Fruit fly (Drosophila melanogaster): ENCODE measurements around the gene CG5885.

Gene CG5885

dm6 chr2L:9908468-9908967, 9.6 kb downstream of the CG5885 start, which contains the start of gene CG13124 (continued):
- TF ChIP-seq CG17186 (GFP tag; optimal IDR thresholded peaks at IDR 0.05), result no peak
- peak; percentile 0 for TF ChIP-seq HmgZ (tag; optimal IDR thresholded peaks at IDR 0.05)
- no peak for TF ChIP-seq gcm2 (GFP tag; optimal IDR thresholded peaks at IDR 0.05)
- TF ChIP-seq Drgx (GFP tag; IDR thresholded peaks at IDR 0.05), result peak; percentile 57
- peak; percentile 59 for TF ChIP-seq Atf6 (GFP tag; IDR thresholded peaks at IDR 0.05)
- TF ChIP-seq CG13775 (GFP tag; optimal IDR thresholded peaks at IDR 0.05), result no peak
- TF ChIP-seq p53 (GFP tag; optimal IDR thresholded peaks at IDR 0.05), result no peak
- no peak for TF ChIP-seq chif (GFP tag; optimal IDR thresholded peaks at IDR 0.05)
- TF ChIP-seq CG2678 (tag; optimal IDR thresholded peaks at IDR 0.05), result peak; percentile 43
- TF ChIP-seq Bgb (GFP tag; IDR thresholded peaks at IDR 0.05; ENCODE audit: partially characterized antibody), result 0 out of 2 replicates have a peak, but pooled peaks have one; percentile 16
- no peak for TF ChIP-seq Usf (GFP tag; optimal IDR thresholded peaks at IDR 0.05)
- no peak for TF ChIP-seq ranshi (GFP tag; IDR thresholded peaks at IDR 0.05)
- peak in 1 of 2 experiments; percentile 60 for TF ChIP-seq Pdp1 (GFP tag; optimal IDR thresholded peaks at IDR 0.05)
- TF ChIP-seq CG31441 (GFP tag; IDR thresholded peaks at IDR 0.05), result no peak
- TF ChIP-seq CG8924 (tag; optimal IDR thresholded peaks at IDR 0.05), result peak; percentile 17
- no peak for TF ChIP-seq Poxn (GFP tag; IDR thresholded peaks at IDR 0.05)
- TF ChIP-seq CG7745 (tag; optimal IDR thresholded peaks at IDR 0.05), result no peak
- no peak for TF ChIP-seq sna (GFP tag; IDR thresholded peaks at IDR 0.05; ENCODE audit: partially characterized antibody)
- TF ChIP-seq peb (GFP tag; IDR thresholded peaks at IDR 0.05), result no peak
- TF ChIP-seq CG42726 (GFP tag; IDR thresholded peaks at IDR 0.05; ENCODE audit: partially characterized antibody), result no peak
- peak; percentile 22 for TF ChIP-seq CG3995 (GFP tag; optimal IDR thresholded peaks at IDR 0.05)
- TF ChIP-seq Sin3A (optimal IDR thresholded peaks at IDR 0.05), result no peak
- TF ChIP-seq CG17385 (GFP tag; optimal IDR thresholded peaks at IDR 0.05), result peak; percentile 58
- TF ChIP-seq Xrp1 (GFP tag; IDR thresholded peaks at IDR 0.05), result peak; percentile 38; the same call in 1 of the 2 replicates
- TF ChIP-seq CG15073 (GFP tag; optimal IDR thresholded peaks at IDR 0.05), result no peak
- TF ChIP-seq sc (optimal IDR thresholded peaks at IDR 0.05), result no peak
- no peak for TF ChIP-seq sc (GFP tag; optimal IDR thresholded peaks at IDR 0.05)
- no peak for TF ChIP-seq odd (GFP tag; optimal IDR thresholded peaks at IDR 0.05)
- no peak for TF ChIP-seq CG17361 (GFP tag; IDR thresholded peaks at IDR 0.05)
- no peak for TF ChIP-seq BEAF-32 (GFP tag; optimal IDR thresholded peaks at IDR 0.05)
- no peak for TF ChIP-seq fu2 (GFP tag; optimal IDR thresholded peaks at IDR 0.05)
- TF ChIP-seq bowl (GFP tag; IDR thresholded peaks at IDR 0.05), result no peak
- TF ChIP-seq gro (GFP tag; optimal IDR thresholded peaks at IDR 0.05), result no peak
- TF ChIP-seq CG14965 (GFP tag; optimal IDR thresholded peaks at IDR 0.05; ENCODE audit: borderline replicate concordance), result no peak
- TF ChIP-seq CG5245 (GFP tag; optimal IDR thresholded peaks at IDR 0.05), result no peak
- TF ChIP-seq Vsx1 (GFP tag; optimal IDR thresholded peaks at IDR 0.05), result no peak
- no peak for TF ChIP-seq Elba2 (GFP tag; optimal IDR thresholded peaks at IDR 0.05)
- peak; percentile 54 for TF ChIP-seq CG6765 (GFP tag; optimal IDR thresholded peaks at IDR 0.05)
- no peak for TF ChIP-seq Sry-δ (GFP tag; optimal IDR thresholded peaks at IDR 0.05)
- TF ChIP-seq CG7839 (tag; optimal IDR thresholded peaks at IDR 0.05), result peak; percentile 24
- no peak for TF ChIP-seq CG18764 (GFP tag; optimal IDR thresholded peaks at IDR 0.05)
- no peak for TF ChIP-seq psq (GFP tag; optimal IDR thresholded peaks at IDR 0.05)
- peak; percentile 53 for TF ChIP-seq CG12769 (tag; optimal IDR thresholded peaks at IDR 0.05)
- no peak for TF ChIP-seq Dek (tag; optimal IDR thresholded peaks at IDR 0.05)
- TF ChIP-seq CG9932 (GFP tag; IDR thresholded peaks at IDR 0.05), result peak; percentile 53
- no peak for TF ChIP-seq Opbp (GFP tag; IDR thresholded peaks at IDR 0.05; ENCODE audit: partially characterized antibody)
- no peak for TF ChIP-seq Scr (GFP tag; IDR thresholded peaks at IDR 0.05; ENCODE audit: partially characterized antibody)
- TF ChIP-seq hbn (GFP tag; IDR thresholded peaks at IDR 0.05; ENCODE audit: partially characterized antibody), result no peak
- no peak for TF ChIP-seq gsb-n (tag; optimal IDR thresholded peaks at IDR 0.05)
- TF ChIP-seq wor (GFP tag; IDR thresholded peaks at IDR 0.05), result no peak
- TF ChIP-seq sim (GFP tag; IDR thresholded peaks at IDR 0.05), result no peak
